Worm (Caenorhabditis elegans) whole organism, young adult: ENCODE measurements around the gene dgk-1.
A peak's percentile ranks its signal among the peaks of the same experiment; 100 is the strongest.

Source experiments
- B0019.2 ChIP-seq: fragments of 200-800 bp; sonication (Bioruptor generic); conservative IDR thresholded peaks from 2 replicates; pipeline ENCODE4 v1.3.6; 2022; ENCODE audit warnings: missing genetic modification reagents, missing genetic modification characterization, missing compliant biosample characterization
- B0035.1 ChIP-seq: sonication (generic microtip); optimal IDR thresholded peaks from 2 replicates; lab custom pipeline; 2016; ENCODE audit warnings: missing genetic modification characterization, mild to moderate bottlenecking, missing compliant biosample characterization, missing genotype, missing genetic modification reagents
- C06A6.2 ChIP-seq: fragments of 200-800 bp; sonication (Bioruptor generic); conservative IDR thresholded peaks from 2 replicates; pipeline ENCODE4 v1.3.6; 2022; ENCODE audit warnings: missing genetic modification characterization, missing compliant biosample characterization
- D2030.7 ChIP-seq: fragments of 200-800 bp; sonication (Bioruptor generic); IDR thresholded peaks from 2 replicates; pipeline ENCODE4 v1.3.6; 2022; ENCODE audit warnings: missing genetic modification reagents, missing genetic modification characterization, missing compliant biosample characterization
- F10E7.11 ChIP-seq: sonication (generic microtip); optimal IDR thresholded peaks from 2 replicates; lab custom pipeline; 2017; ENCODE audit warnings: mild to moderate bottlenecking, missing genetic modification characterization, moderate library complexity, missing compliant biosample characterization
- F22D6.2 ChIP-seq: sonication (generic microtip); optimal IDR thresholded peaks from 2 replicates; lab custom pipeline; 2016; ENCODE audit warnings: mild to moderate bottlenecking, missing genetic modification characterization, missing compliant biosample characterization
- F23B12.7 ChIP-seq: sonication (generic microtip); optimal IDR thresholded peaks from 2 replicates; lab custom pipeline; 2017; ENCODE audit warnings: missing genetic modification characterization, mild to moderate bottlenecking, missing compliant biosample characterization, antibody characterized with exemption, moderate library complexity; ENCODE audit not compliant: insufficient read depth
- F49E8.2 ChIP-seq: sonication (generic microtip); optimal IDR thresholded peaks from 3 replicates; lab custom pipeline; 2017; ENCODE audit warnings: missing genetic modification characterization, mild to moderate bottlenecking, missing compliant biosample characterization, antibody characterized with exemption, moderate library complexity; ENCODE audit not compliant: insufficient read depth
- F55B11.4 ChIP-seq: sonication (generic microtip); optimal IDR thresholded peaks from 2 replicates; lab custom pipeline; 2016; ENCODE audit warnings: missing compliant biosample characterization, missing genetic modification characterization, borderline replicate concordance; ENCODE audit not compliant: insufficient read depth
- K11D2.4 ChIP-seq: fragments of 200-800 bp; sonication (Bioruptor generic); IDR thresholded peaks from 2 replicates; pipeline ENCODE4 v1.3.6; 2022; ENCODE audit warnings: missing genetic modification reagents, missing genetic modification characterization, missing compliant biosample characterization
- Y67H2A.10 ChIP-seq: fragments of 200-800 bp; sonication (Bioruptor generic); conservative IDR thresholded peaks from 2 replicates; pipeline ENCODE4 v1.3.6; 2022; ENCODE audit warnings: missing genetic modification reagents, missing genetic modification characterization, missing compliant biosample characterization
- ama-1 ChIP-seq, 3 experiments: fragments of 150-350 bp in 1 of 3; sonication (generic microtip) in 2 of 3; optimal IDR thresholded peaks; 2 replicates each; lab custom pipeline; 2014 to 2018; ENCODE audit warnings: missing biosample characterization in 2 of 3, missing genetic modification characterization in 2 of 3, missing genetic modification reagents in 2 of 3
- athp-1 ChIP-seq: sonication (generic microtip); optimal IDR thresholded peaks from 2 replicates; lab custom pipeline; 2017; ENCODE audit warnings: mild to moderate bottlenecking, missing genetic modification characterization, missing compliant biosample characterization
- attf-3 ChIP-seq: fragments of 200-800 bp; sonication (Bioruptor generic); conservative IDR thresholded peaks from 2 replicates; pipeline ENCODE4 v1.3.6; 2022; ENCODE audit warnings: missing genetic modification reagents, missing genetic modification characterization, missing compliant biosample characterization
- cebp-1 ChIP-seq, 2 experiments: fragments of 200-800 bp in 1 of 2; sonication (Bioruptor generic) in 1 of 2; sonication (generic microtip) in 1 of 2; IDR thresholded peaks in 1 of 2; optimal IDR thresholded peaks in 1 of 2; 2 replicates each; pipeline versions ENCODE4 v1.3.6 to Lab custom; 2017 to 2022; ENCODE audit warnings: missing compliant biosample characterization in 2 of 2, missing genetic modification characterization in 2 of 2, mild to moderate bottlenecking in 1 of 2, missing genetic modification reagents in 1 of 2, moderate library complexity in 1 of 2
- ceh-27 ChIP-seq: fragments of 200-800 bp; sonication (Bioruptor generic); optimal IDR thresholded peaks from 2 replicates; lab custom pipeline; 2018; ENCODE audit warnings: mild to moderate bottlenecking, missing genetic modification characterization, moderate library complexity, missing compliant biosample characterization
- chd-7 ChIP-seq: sonication (generic microtip); optimal IDR thresholded peaks from 2 replicates; lab custom pipeline; 2016; ENCODE audit warnings: mild to moderate bottlenecking, missing genetic modification characterization, moderate library complexity, missing compliant biosample characterization
- dox-1 ChIP-seq: fragments of 200-800 bp; sonication (Bioruptor generic); IDR thresholded peaks from 2 replicates; pipeline ENCODE4 v1.3.6; 2022; ENCODE audit warnings: missing genetic modification reagents, missing genetic modification characterization, missing compliant biosample characterization
- egl-44 ChIP-seq: fragments of 200-800 bp; sonication (Bioruptor generic); IDR thresholded peaks from 2 replicates; pipeline ENCODE4 v1.3.6; 2022; ENCODE audit warnings: missing genetic modification reagents, missing genetic modification characterization, missing compliant biosample characterization
- hrde-1 ChIP-seq: sonication (generic microtip); optimal IDR thresholded peaks from 2 replicates; lab custom pipeline; 2016; ENCODE audit warnings: missing genetic modification characterization, mild to moderate bottlenecking, missing compliant biosample characterization, moderate library complexity, missing genotype, missing genetic modification reagents, borderline replicate concordance
- lag-1 ChIP-seq: fragments of 200-800 bp; sonication (Bioruptor generic); IDR thresholded peaks from 2 replicates; pipeline ENCODE4 v1.3.6; 2022; ENCODE audit warnings: missing genetic modification reagents, missing genetic modification characterization, missing compliant biosample characterization
- lin-40 ChIP-seq: sonication (generic microtip); optimal IDR thresholded peaks from 2 replicates; lab custom pipeline; 2016; ENCODE audit warnings: missing genetic modification characterization, mild to moderate bottlenecking, missing compliant biosample characterization, missing genotype, missing genetic modification reagents
- lir-1 ChIP-seq: fragments of 200-800 bp; sonication (Bioruptor generic); conservative IDR thresholded peaks from 2 replicates; pipeline ENCODE4 v1.3.6; 2022; ENCODE audit warnings: missing genetic modification reagents, missing genetic modification characterization, missing compliant biosample characterization
- lsl-1 ChIP-seq: fragments of 200-800 bp; sonication (Bioruptor generic); optimal IDR thresholded peaks from 2 replicates; lab custom pipeline; 2018; ENCODE audit warnings: mild to moderate bottlenecking, missing genetic modification characterization, moderate library complexity, missing compliant biosample characterization
- lsy-27 ChIP-seq: sonication (generic microtip); optimal IDR thresholded peaks from 2 replicates; lab custom pipeline; 2017; ENCODE audit warnings: missing genetic modification characterization, mild to moderate bottlenecking, missing compliant biosample characterization, antibody characterized with exemption, missing genotype, borderline replicate concordance; ENCODE audit not compliant: insufficient read depth
- mel-28 ChIP-seq: sonication (generic microtip); optimal IDR thresholded peaks from 2 replicates; lab custom pipeline; 2016; ENCODE audit warnings: borderline replicate concordance, mild to moderate bottlenecking, missing genetic modification characterization, missing compliant biosample characterization
- mes-4 ChIP-seq: sonication (generic microtip); optimal IDR thresholded peaks from 2 replicates; lab custom pipeline; 2016; ENCODE audit warnings: missing genotype, missing genetic modification characterization, missing compliant biosample characterization
- nhr-179 ChIP-seq: sonication (generic microtip); optimal IDR thresholded peaks from 2 replicates; lab custom pipeline; 2016; ENCODE audit warnings: mild to moderate bottlenecking, missing genetic modification characterization, missing compliant biosample characterization
- pbrm-1 ChIP-seq: fragments of 200-800 bp; sonication (Bioruptor generic); IDR thresholded peaks from 2 replicates; pipeline ENCODE4 v1.3.6; 2022; ENCODE audit warnings: missing genetic modification reagents, missing genetic modification characterization, missing compliant biosample characterization
- rcor-1 ChIP-seq: fragments of 200-800 bp; sonication (Bioruptor generic); IDR thresholded peaks from 2 replicates; pipeline ENCODE4 v1.3.6; 2022; ENCODE audit warnings: missing genetic modification reagents, missing genetic modification characterization, missing compliant biosample characterization
- repo-1 ChIP-seq: sonication (generic microtip); optimal IDR thresholded peaks from 2 replicates; lab custom pipeline; 2017; ENCODE audit warnings: mild to moderate bottlenecking, missing genetic modification characterization, missing compliant biosample characterization
- rpc-1 ChIP-seq, 2 experiments: fragments of 150-350 bp in 1 of 2; sonication (generic microtip) in 1 of 2; optimal IDR thresholded peaks; 2 replicates each; lab custom pipeline; 2014 to 2018; ENCODE audit warnings: missing biosample characterization in 1 of 2, missing genetic modification characterization in 1 of 2, missing genetic modification reagents in 1 of 2, missing genotype in 1 of 2
- snpc-1.3 ChIP-seq: sonication (generic microtip); optimal IDR thresholded peaks from 2 replicates; lab custom pipeline; 2017; ENCODE audit warnings: missing genetic modification characterization, mild to moderate bottlenecking, missing compliant biosample characterization, antibody characterized with exemption, moderate library complexity, missing genotype, missing genetic modification reagents; ENCODE audit not compliant: insufficient read depth
- snpc-4 ChIP-seq, 5 experiments: fragments of 150-350 bp in 1 of 5; sonication (generic microtip) in 4 of 5; optimal IDR thresholded peaks; 2 replicates each; lab custom pipeline; 2014 to 2018; ENCODE audit warnings: missing genetic modification characterization in 5 of 5, missing biosample characterization in 3 of 5, antibody characterized with exemption in 2 of 5, mild to moderate bottlenecking in 2 of 5, missing compliant biosample characterization in 2 of 5, missing genotype in 2 of 5, moderate library complexity in 2 of 5, missing genetic modification reagents in 1 of 5
- somi-1 ChIP-seq: fragments of 200-800 bp; sonication (Bioruptor generic); optimal IDR thresholded peaks from 2 replicates; lab custom pipeline; 2018; ENCODE audit warnings: mild to moderate bottlenecking, missing genetic modification characterization, missing compliant biosample characterization
- tbx-9 ChIP-seq: sonication (generic microtip); optimal IDR thresholded peaks from 2 replicates; lab custom pipeline; 2016; ENCODE audit warnings: borderline replicate concordance, missing genetic modification characterization, inconsistent platforms, missing compliant biosample characterization
- unc-130 ChIP-seq: sonication (generic microtip); optimal IDR thresholded peaks from 2 replicates; lab custom pipeline; 2016; ENCODE audit warnings: missing genetic modification reagents, missing genetic modification characterization, missing compliant biosample characterization
- zfh-2 ChIP-seq: fragments of 200-800 bp; sonication (Bioruptor generic); conservative IDR thresholded peaks from 2 replicates; pipeline ENCODE4 v1.3.6; 2022; ENCODE audit warnings: missing genetic modification reagents, missing genetic modification characterization, missing compliant biosample characterization
- ztf-26 ChIP-seq: sonication (generic microtip); optimal IDR thresholded peaks from 2 replicates; lab custom pipeline; 2017; ENCODE audit warnings: missing genetic modification characterization, missing compliant biosample characterization
- ztf-6 ChIP-seq: fragments of 200-800 bp; sonication (Bioruptor generic); IDR thresholded peaks from 2 replicates; pipeline ENCODE4 v1.3.6; 2022; ENCODE audit warnings: missing genetic modification reagents, missing genetic modification characterization, missing compliant biosample characterization

The dgk-1 gene

DNA sequence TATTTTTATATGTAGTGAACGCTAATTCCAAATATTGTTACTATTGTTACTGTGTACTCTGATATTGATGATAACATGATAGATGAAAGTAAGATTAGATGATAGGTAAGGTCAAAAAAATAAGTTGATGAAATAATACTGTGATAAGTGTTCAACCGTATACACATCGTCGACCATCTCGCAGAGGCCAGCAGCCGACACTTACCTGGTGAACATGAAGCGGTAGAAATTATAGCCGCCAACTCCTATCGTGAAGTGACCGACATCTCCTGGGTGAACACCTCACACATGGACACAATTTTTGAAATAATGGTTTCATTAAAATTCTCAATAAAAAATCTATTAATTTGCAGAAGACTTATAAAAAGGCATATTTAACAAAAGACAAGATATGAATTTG is 36.1 kb upstream of the dgk-1 start:
- TF ChIP-seq egl-44 (no peak), snpc-4 (GFP tag; optimal IDR thresholded peaks at IDR 0.05; lab: Kevin White, UChicago) (no peak), snpc-4 (tag; optimal IDR thresholded peaks at IDR 0.05; lab: Kevin White, UChicago) (peak in 3 of 4 experiments; percentile 27 to 69 (median 54))

DNA sequence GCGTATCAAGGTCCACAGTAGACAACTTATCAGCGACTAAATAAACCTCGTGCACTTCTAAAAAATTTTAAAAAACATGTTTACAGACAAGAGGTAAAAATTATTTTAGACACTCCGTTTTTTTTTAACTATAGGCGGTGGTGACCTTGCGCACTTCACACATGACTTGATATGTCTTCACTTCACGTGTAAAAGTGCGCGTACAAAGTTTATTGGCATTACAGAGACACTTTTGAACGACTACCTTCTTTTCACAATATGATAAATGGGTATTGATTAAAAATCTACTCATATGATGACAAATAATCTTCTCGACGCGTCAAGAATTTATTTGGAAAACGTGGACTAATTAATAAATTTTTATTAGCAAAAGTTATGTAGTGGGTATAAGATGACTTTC is 35.5 kb upstream of the dgk-1 start:
- TF ChIP-seq lin-40 (peak; percentile 48), B0035.1 (no peak), ztf-26 (tag; lab: Kevin White, UChicago) (peak; percentile 51)

DNA sequence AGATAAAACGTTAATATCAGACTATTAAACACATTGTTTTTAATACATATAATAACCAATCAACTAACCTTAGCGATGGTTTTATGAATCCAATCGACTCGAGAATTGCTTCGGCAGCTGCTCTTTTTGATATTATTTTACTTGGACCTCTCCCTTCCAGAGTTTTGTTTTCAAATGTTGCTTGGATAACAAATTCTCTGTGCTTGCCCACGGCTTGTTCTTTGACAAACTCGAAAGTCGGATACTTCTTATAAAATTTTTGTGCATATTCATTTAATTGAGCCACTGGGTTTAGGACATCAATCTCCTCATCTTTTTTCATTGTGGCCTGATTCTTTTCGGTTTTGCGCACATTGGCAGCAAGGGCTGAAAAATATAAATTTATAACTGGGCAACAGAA is 33.8 kb upstream of the dgk-1 start, which contains the start of gene F55A4.3:
TSS of gene F55A4.3 (minus strand) at position 101 of the 400 bp plus-strand sequence.
- TF ChIP-seq F23B12.7 (no peak), F49E8.2 (tag; lab: Kevin White, UChicago) (no peak), mel-28 (no peak), pbrm-1 (GFP tag; lab: Robert Waterston, UW) (no peak), repo-1 (tag; lab: Kevin White, UChicago) (no peak), nhr-179 (tag; lab: Kevin White, UChicago) (no peak), unc-130 (GFP tag; lab: Kevin White, UChicago) (no peak), lag-1 (GFP tag; lab: Robert Waterston, UW) (no peak), rpc-1 (optimal IDR thresholded peaks at IDR 0.05; lab: Kevin White, UChicago) (no peak), rpc-1 (tag; optimal IDR thresholded peaks at IDR 0.05; lab: Kevin White, UChicago) (no peak), Y67H2A.10 (no peak), snpc-4 (GFP tag; optimal IDR thresholded peaks at IDR 0.05; lab: Kevin White, UChicago) (no peak), snpc-4 (tag; optimal IDR thresholded peaks at IDR 0.05; lab: Kevin White, UChicago) (no peak), B0019.2 (GFP tag; lab: Robert Waterston, UW) (no peak), attf-3 (GFP tag; lab: Robert Waterston, UW) (no peak), zfh-2 (GFP tag; lab: Robert Waterston, UW) (no peak)

DNA sequence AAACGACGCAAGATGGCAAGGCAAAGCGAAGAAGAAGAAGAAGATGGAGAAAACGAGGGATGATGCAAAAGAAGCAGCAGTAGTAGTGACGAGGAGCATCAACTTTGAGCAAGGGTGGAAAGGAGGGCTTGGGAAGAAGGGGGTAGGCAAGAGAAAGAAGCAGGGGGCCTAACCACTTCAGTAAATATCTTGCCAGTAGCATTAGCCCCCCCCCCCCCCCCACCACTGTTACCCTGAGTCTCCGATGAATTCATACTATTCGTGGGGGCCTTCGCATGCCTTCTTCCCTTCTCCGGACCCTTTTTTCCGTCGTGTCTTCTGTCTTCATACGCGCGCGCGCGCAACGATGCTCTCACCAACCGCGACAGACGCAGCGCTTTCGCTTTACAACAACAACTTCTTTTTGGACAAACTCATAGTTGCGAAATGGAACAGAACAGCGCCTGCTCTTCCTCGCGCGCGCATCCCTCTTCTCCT is 30.6 kb upstream of the dgk-1 start:
- TF ChIP-seq D2030.7 (GFP tag; lab: Robert Waterston, UW) (no peak), lsl-1 (GFP tag; lab: Kevin White, UChicago) (no peak), rcor-1 (GFP tag; lab: Robert Waterston, UW) (no peak), cebp-1 (GFP tag; IDR thresholded peaks at IDR 0.05; lab: Robert Waterston, UW) (peak; percentile 47; the same call in 1 of the 2 replicates), cebp-1 (tag; optimal IDR thresholded peaks at IDR 0.05; lab: Kevin White, UChicago) (peak; percentile 84), ztf-6 (GFP tag; lab: Robert Waterston, UW) (no peak), F10E7.11 (tag; lab: Kevin White, UChicago) (no peak), F22D6.2 (no peak), C06A6.2 (no peak), ama-1 (optimal IDR thresholded peaks at IDR 0.05; lab: Kevin White, UChicago) (no peak), ama-1 (GFP tag; optimal IDR thresholded peaks at IDR 0.05; lab: Kevin White, UChicago) (no peak), athp-1 (tag; lab: Kevin White, UChicago) (no peak), tbx-9 (tag; lab: Kevin White, UChicago) (no peak), dox-1 (GFP tag; lab: Robert Waterston, UW) (0 out of 2 replicates have a peak, but pooled peaks have one; percentile 6), K11D2.4 (GFP tag; lab: Robert Waterston, UW) (0 out of 2 replicates have a peak, but pooled peaks have one; percentile 17), lir-1 (GFP tag; lab: Robert Waterston, UW) (no peak), F55B11.4 (tag; lab: Kevin White, UChicago) (no peak), ceh-27 (GFP tag; lab: Kevin White, UChicago) (peak; percentile 10), snpc-1.3 (tag; lab: Kevin White, UChicago) (no peak), ztf-26 (tag; lab: Kevin White, UChicago) (peak; percentile 2), hrde-1 (tag; lab: Kevin White, UChicago) (no peak), lsy-27 (tag; lab: Kevin White, UChicago) (no peak), somi-1 (GFP tag; lab: Kevin White, UChicago) (peak; percentile 28), mes-4 (no peak), chd-7 (tag; lab: Kevin White, UChicago) (no peak)
